Fruit fly (Drosophila melanogaster): ENCODE data around the gene CG14111.

Gene CG14111

dm6 chr3L:13381160-13381559 is 3.4 kb downstream of the CG14111 start, which contains the start of gene CG14107:
Gene CG14107 (minus strand): TSS chr3L:13381346.
- no peak for TF ChIP-seq Abd-B (GFP tag; optimal IDR thresholded peaks at IDR 0.05)

- TF ChIP-seq dsf (GFP tag; optimal IDR thresholded peaks at IDR 0.05; ENCODE audit: borderline replicate concordance) = no peak
- TF ChIP-seq CG32264 (GFP tag; optimal IDR thresholded peaks at IDR 0.05) = no peak
- no peak for TF ChIP-seq jim (GFP tag; optimal IDR thresholded peaks at IDR 0.05)
- no peak for TF ChIP-seq dl (GFP tag; optimal IDR thresholded peaks at IDR 0.05; ENCODE audit: insufficient read depth in 1 of 2, partially characterized antibody in 2 of 2)
- no peak for TF ChIP-seq OdsH (GFP tag; optimal IDR thresholded peaks at IDR 0.05)
- no peak for TF ChIP-seq Hnf4 (GFP tag; optimal IDR thresholded peaks at IDR 0.05)
These were observed 4.5 kb downstream of the CG14111 start, which contains the start of gene ImpL1 for dm6 chr3L:13382061-13382815. Gene ImpL1 (plus strand): TSS chr3L:13382765.

- TF ChIP-seq Jra (GFP tag; optimal IDR thresholded peaks at IDR 0.05) = no peak
- TF ChIP-seq Hr83 (GFP tag; optimal IDR thresholded peaks at IDR 0.05; ENCODE audit: poor library complexity, severe bottlenecking) = no peak
These were observed 6.7 kb downstream of the CG14111 start, which contains the start of gene CG14110 for dm6 chr3L:13384489-13384888. Gene CG14110 (plus strand): TSS chr3L:13384789.

- TF ChIP-seq Myc (optimal IDR thresholded peaks at IDR 0.05) = peak; percentile 20
- no peak for TF ChIP-seq Rel (GFP tag; optimal IDR thresholded peaks at IDR 0.05)
- TF ChIP-seq Rel (tag; optimal IDR thresholded peaks at IDR 0.05) = no peak
These were observed 9.9 kb downstream of the CG14111 start, which contains the start of gene CG10171 for dm6 chr3L:13387608-13388007. Gene CG10171 (minus strand): TSS chr3L:13387907.

- TF ChIP-seq N (GFP tag; optimal IDR thresholded peaks at IDR 0.05) (no peak), br (GFP tag; optimal IDR thresholded peaks at IDR 0.05) (no peak), rgr (GFP tag; optimal IDR thresholded peaks at IDR 0.05) (no peak), brk (GFP tag; optimal IDR thresholded peaks at IDR 0.05) (no peak)
These were observed 12.1 kb downstream of the CG14111 start, which contains the start of gene Poc1 for dm6 chr3L:13389834-13390233. Gene Poc1 (minus strand): TSS chr3L:13390006.

dm6 chr3L:13393538-13393937 is 15.8 kb downstream of the CG14111 start:
- TF ChIP-seq OdsH (GFP tag; optimal IDR thresholded peaks at IDR 0.05) = peak; percentile 22
- TF ChIP-seq Mio (GFP tag; optimal IDR thresholded peaks at IDR 0.05) = no peak
- TF ChIP-seq foxo (GFP tag; optimal IDR thresholded peaks at IDR 0.05) = peak in 1 of 2 experiments; percentile 20
- no peak for TF ChIP-seq usp (GFP tag; optimal IDR thresholded peaks at IDR 0.05)
- no peak for TF ChIP-seq lola (GFP tag; optimal IDR thresholded peaks at IDR 0.05)
- no peak for TF ChIP-seq rgr (GFP tag; optimal IDR thresholded peaks at IDR 0.05)
- TF ChIP-seq HLH106 (tag; optimal IDR thresholded peaks at IDR 0.05) = peak; percentile 23
- TF ChIP-seq dmrt93B (GFP tag; optimal IDR thresholded peaks at IDR 0.05) = no peak
- TF ChIP-seq br (GFP tag; optimal IDR thresholded peaks at IDR 0.05) = no peak

- TF ChIP-seq Abd-B (GFP tag; optimal IDR thresholded peaks at IDR 0.05) = no peak
- TF ChIP-seq sv (GFP tag; optimal IDR thresholded peaks at IDR 0.05) = no peak
- no peak for TF ChIP-seq foxo (GFP tag; optimal IDR thresholded peaks at IDR 0.05)
- TF ChIP-seq dl (GFP tag; optimal IDR thresholded peaks at IDR 0.05; ENCODE audit: insufficient read depth in 1 of 2, partially characterized antibody in 2 of 2) = no peak
- no peak for TF ChIP-seq Vsx2 (GFP tag; optimal IDR thresholded peaks at IDR 0.05; ENCODE audit: partially characterized antibody)
- no peak for TF ChIP-seq Sp1 (GFP tag; optimal IDR thresholded peaks at IDR 0.05)
- TF ChIP-seq Jra (GFP tag; optimal IDR thresholded peaks at IDR 0.05) = no peak
- TF ChIP-seq psq (GFP tag; optimal IDR thresholded peaks at IDR 0.05) = no peak
These were observed 19.9 kb downstream of the CG14111 start for dm6 chr3L:13397656-13398055.
